Worm (Caenorhabditis elegans): ENCODE measurements around the gene R13D11.4.

DNA sequence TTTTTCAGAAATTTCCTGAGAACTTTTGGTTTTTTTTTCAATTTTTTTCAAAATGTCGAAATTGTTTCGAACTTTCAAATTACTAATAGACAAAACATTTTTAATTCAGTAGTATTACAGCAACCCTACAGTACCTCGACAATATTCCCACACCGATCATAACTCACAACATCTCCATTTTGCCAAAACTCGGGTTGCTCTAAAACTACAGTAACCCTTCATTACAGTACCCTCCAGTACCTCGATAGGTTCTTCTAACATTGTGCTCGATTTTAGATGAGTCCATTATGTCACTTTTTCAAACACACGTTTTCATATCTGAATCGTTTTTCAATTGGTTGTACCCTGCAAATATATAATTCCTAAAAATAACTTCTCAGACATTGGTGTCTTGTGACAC is 38.4 kb downstream of the R13D11.4 start:
- no peak for TF ChIP-seq hmg-4 (GFP tag; optimal IDR thresholded peaks at IDR 0.05)
- TF ChIP-seq ceh-36 (tag; optimal IDR thresholded peaks at IDR 0.05) = no peak
- no peak for TF ChIP-seq hnd-1 (tag; optimal IDR thresholded peaks at IDR 0.05)
- no peak for TF ChIP-seq ama-1 (optimal IDR thresholded peaks at IDR 0.05)
- TF ChIP-seq ceh-13 (GFP tag; optimal IDR thresholded peaks at IDR 0.05) = no peak
- TF ChIP-seq tra-4 (tag; optimal IDR thresholded peaks at IDR 0.05) = no peak
- no peak for TF ChIP-seq pes-1 (GFP tag; IDR thresholded peaks at IDR 0.05)
- TF ChIP-seq flt-1 (GFP tag; IDR thresholded peaks at IDR 0.05) = no peak
- no peak for TF ChIP-seq aly-1 (tag; optimal IDR thresholded peaks at IDR 0.05)
- TF ChIP-seq sea-1 (GFP tag; conservative IDR thresholded peaks at IDR 0.05) = no peak
- no peak for TF ChIP-seq F13C5.2 (tag; optimal IDR thresholded peaks at IDR 0.05)
- no peak for TF ChIP-seq ets-7 (tag; optimal IDR thresholded peaks at IDR 0.05)
